Worm (Caenorhabditis elegans) whole organism, early embryonic: ENCODE measurements around the gene Y62H9A.13.

Experiments used
- B0310.2 ChIP-seq: sonication (generic microtip); optimal IDR thresholded peaks from 2 replicates; lab custom pipeline; 2016; ENCODE audit warnings: mild to moderate bottlenecking, missing genetic modification characterization, missing compliant biosample characterization
- aly-1 ChIP-seq: sonication (generic microtip); optimal IDR thresholded peaks from 2 replicates; lab custom pipeline; 2016; ENCODE audit warnings: missing genetic modification characterization, missing compliant biosample characterization
- ceh-13 ChIP-seq: fragments of 200-800 bp; sonication (Bioruptor generic); optimal IDR thresholded peaks from 2 replicates; lab custom pipeline; 2018; ENCODE audit warnings: mild to moderate bottlenecking, missing genetic modification characterization, missing compliant biosample characterization
- flt-1 ChIP-seq: fragments of 200-800 bp; sonication (Bioruptor generic); IDR thresholded peaks from 2 replicates; pipeline ENCODE4 v1.3.6; 2022; ENCODE audit warnings: missing genetic modification characterization, missing compliant biosample characterization
- hmg-4 ChIP-seq: fragments of 200-800 bp; sonication (Bioruptor generic); optimal IDR thresholded peaks from 2 replicates; lab custom pipeline; 2018; ENCODE audit warnings: mild to moderate bottlenecking, missing genetic modification characterization, missing compliant biosample characterization
- pes-1 ChIP-seq: fragments of 200-800 bp; sonication (Bioruptor generic); IDR thresholded peaks from 2 replicates; pipeline ENCODE4 v1.3.6; 2022; ENCODE audit warnings: missing genetic modification reagents, missing genetic modification characterization, missing compliant biosample characterization
- scrt-1 ChIP-seq: fragments of 200-800 bp; sonication (Bioruptor generic); IDR thresholded peaks from 2 replicates; pipeline ENCODE4 v1.3.6; 2022; ENCODE audit warnings: missing genetic modification characterization, missing compliant biosample characterization

- TF ChIP-seq flt-1 (GFP tag; lab: Robert Waterston, UW): no peak
- TF ChIP-seq aly-1: no peak
- TF ChIP-seq pes-1 (GFP tag; lab: Robert Waterston, UW): no peak
- TF ChIP-seq ceh-13 (GFP tag; lab: Kevin White, UChicago): no peak
- TF ChIP-seq hmg-4: no peak
- no peak for TF ChIP-seq B0310.2 (tag; lab: Kevin White, UChicago)
- no peak for TF ChIP-seq scrt-1 (GFP tag; lab: Robert Waterston, UW)
Measured at ce11 chrX:11875260-11875659, 41.5 kb upstream of the Y62H9A.13 start, which contains the start of gene Y62H9A.1.
